Fruit fly (Drosophila melanogaster): Measurements from ENCODE around the gene Qtzl.

Gene Qtzl

DNA sequence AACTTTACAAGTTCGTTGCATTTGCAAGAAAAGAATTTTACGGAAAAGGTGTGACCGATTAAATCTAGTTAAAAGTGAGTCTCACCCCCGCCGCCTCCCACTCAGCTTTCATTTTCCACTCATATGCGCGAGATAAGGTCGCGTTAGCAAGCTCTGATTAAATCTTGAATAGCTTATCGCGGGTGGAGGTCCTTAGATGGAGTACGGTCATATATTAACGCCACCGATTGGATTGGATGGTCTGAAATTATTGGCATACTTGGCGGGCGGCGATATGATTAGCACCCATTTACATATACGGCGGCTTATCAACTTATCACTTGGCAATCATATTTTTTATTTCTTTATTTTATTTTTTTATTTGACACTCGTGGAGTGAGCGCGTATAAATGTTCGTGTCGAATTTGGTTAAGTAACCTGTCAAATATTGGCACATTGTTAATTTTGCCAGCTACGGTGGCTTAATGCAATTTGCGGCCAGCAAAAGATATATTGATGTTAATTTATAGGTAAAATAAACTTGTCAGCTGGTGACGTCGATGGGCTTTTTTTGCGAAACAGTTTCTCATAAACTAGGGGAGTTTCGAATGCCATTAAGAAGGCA is 34.2 kb downstream of the Qtzl start:
- no peak for TF ChIP-seq ttk (optimal IDR thresholded peaks at IDR 0.05)
- no peak for TF ChIP-seq h (optimal IDR thresholded peaks at IDR 0.05)
- TF ChIP-seq Sin3A (optimal IDR thresholded peaks at IDR 0.05), result no peak

DNA sequence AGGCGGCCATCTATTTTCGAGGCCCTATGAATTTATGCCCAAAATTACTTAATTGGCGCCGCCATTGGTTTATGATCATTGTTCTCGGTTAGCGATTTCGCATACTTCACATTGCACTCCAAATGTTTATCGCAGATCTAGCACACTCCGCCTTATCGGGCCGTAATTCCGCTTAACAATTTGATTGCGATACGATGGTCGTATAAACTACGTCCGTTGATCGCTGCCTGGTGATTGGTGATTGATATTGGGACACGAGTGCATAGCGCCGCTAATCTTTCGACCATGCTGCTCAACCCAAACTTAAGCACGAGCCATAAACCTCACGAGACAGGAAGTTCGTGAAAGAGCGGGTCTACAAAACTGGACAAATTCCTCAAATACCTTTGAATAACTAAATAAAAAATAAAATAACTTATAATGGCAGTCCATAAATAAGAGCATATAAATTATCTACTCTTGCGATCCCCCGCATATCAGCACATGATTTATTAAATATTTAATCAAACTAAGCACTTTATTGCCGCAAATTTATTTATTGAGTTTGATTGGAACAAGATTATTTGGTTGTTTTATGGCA is 35.1 kb downstream of the Qtzl start:
- TF ChIP-seq Myc (optimal IDR thresholded peaks at IDR 0.05) (no peak), ttk (optimal IDR thresholded peaks at IDR 0.05) (no peak), insv (optimal IDR thresholded peaks at IDR 0.05) (no peak), psq (optimal IDR thresholded peaks at IDR 0.05) (no peak), Sin3A (optimal IDR thresholded peaks at IDR 0.05) (no peak), h (optimal IDR thresholded peaks at IDR 0.05) (no peak)

- TF ChIP-seq ttk (optimal IDR thresholded peaks at IDR 0.05), result no peak
Observed at dm6 chr2L:12033890-12034289, 38.4 kb downstream of the Qtzl start, which contains the start of gene CG18788. CG18788 (plus strand) TSS chr2L:12034190.

DNA sequence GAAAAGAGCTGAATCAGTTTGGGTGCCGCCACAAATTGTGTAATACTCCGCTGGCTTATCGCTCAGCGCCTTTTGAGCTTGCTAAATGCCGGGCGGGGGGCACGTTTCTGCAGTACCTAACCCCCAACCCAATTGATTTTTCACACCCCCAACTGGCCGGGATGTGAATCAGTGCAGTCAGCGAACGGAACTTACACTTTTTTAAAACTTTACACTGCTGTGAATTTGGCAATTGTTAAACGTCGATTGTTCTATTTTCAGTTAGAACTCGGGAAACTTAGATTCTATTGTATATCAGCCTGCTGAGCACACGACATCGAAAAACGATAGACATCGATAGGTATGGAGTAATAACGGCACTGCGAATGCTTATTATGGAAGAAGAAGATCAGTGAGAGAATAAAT is 42.6 kb downstream of the Qtzl start, which contains the start of gene Tom70:
Gene Tom70, minus strand, starts transcription at position 335 of the 405 bp plus-strand sequence.
- TF ChIP-seq insv (optimal IDR thresholded peaks at IDR 0.05) (no peak), Sin3A (optimal IDR thresholded peaks at IDR 0.05) (no peak), h (optimal IDR thresholded peaks at IDR 0.05) (no peak), ttk (optimal IDR thresholded peaks at IDR 0.05) (no peak), Myc (optimal IDR thresholded peaks at IDR 0.05) (no peak), psq (optimal IDR thresholded peaks at IDR 0.05) (no peak)

- TF ChIP-seq h (optimal IDR thresholded peaks at IDR 0.05) (no peak), Myc (optimal IDR thresholded peaks at IDR 0.05) (no peak), psq (optimal IDR thresholded peaks at IDR 0.05) (no peak), ttk (optimal IDR thresholded peaks at IDR 0.05) (no peak), Sin3A (optimal IDR thresholded peaks at IDR 0.05) (no peak), insv (optimal IDR thresholded peaks at IDR 0.05) (no peak)
Observed at dm6 chr2L:12040510-12040909, 45.0 kb downstream of the Qtzl start, which contains the start of gene CG6766. CG6766 (minus strand) TSS chr2L:12040689.

DNA sequence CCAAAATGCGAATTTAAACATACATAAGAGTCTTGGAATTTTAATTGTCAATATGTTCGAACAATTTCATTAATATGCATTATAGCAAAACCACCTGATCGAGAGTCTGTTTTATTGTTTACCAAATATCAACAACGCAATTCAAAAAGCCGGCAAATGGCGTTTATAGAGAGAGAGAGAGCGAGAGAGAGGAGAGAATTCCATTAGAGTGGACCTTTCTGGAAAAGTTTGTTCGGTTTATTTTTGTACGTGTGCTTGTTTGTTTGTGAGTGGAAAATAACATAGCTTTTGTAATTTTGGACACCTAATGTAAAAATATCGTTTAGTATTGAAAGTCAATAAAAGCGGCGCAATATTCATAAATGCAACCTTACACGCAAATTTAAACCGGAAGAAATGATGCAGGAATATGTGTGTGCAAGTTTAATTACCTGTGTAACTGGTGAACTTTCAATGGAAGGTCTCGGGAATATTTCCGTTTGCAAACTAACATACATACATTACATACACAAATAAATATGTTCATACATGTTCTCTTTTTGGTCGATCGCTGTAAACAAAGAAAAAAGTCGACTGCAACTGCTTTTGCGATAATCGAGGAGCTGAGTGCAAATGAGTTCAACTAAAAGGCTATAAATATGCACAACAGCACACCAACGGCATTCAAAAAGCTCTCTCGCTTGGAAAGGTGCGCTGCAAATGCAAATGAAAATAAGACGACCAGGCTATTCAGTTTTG is 49.2 kb downstream of the Qtzl start, which contains the start of gene CG6785:
Gene CG6785, minus strand, starts transcription at position 588 of the 738 bp plus-strand sequence.
- TF ChIP-seq Sin3A (optimal IDR thresholded peaks at IDR 0.05) (no peak), psq (optimal IDR thresholded peaks at IDR 0.05) (no peak), Myc (optimal IDR thresholded peaks at IDR 0.05) (no peak), h (optimal IDR thresholded peaks at IDR 0.05) (no peak), ttk (optimal IDR thresholded peaks at IDR 0.05) (no peak), insv (optimal IDR thresholded peaks at IDR 0.05) (no peak)

- TF ChIP-seq h (optimal IDR thresholded peaks at IDR 0.05) (no peak), psq (optimal IDR thresholded peaks at IDR 0.05) (no peak), Myc (optimal IDR thresholded peaks at IDR 0.05) (no peak), insv (optimal IDR thresholded peaks at IDR 0.05) (no peak), ttk (optimal IDR thresholded peaks at IDR 0.05) (no peak), Sin3A (optimal IDR thresholded peaks at IDR 0.05) (no peak)
Observed at dm6 chr2L:12045578-12045940, 50.0 kb downstream of the Qtzl start.
